Worm (Caenorhabditis elegans): Measurements from ENCODE around the gene srz-101.

srz-101 gene

DNA sequence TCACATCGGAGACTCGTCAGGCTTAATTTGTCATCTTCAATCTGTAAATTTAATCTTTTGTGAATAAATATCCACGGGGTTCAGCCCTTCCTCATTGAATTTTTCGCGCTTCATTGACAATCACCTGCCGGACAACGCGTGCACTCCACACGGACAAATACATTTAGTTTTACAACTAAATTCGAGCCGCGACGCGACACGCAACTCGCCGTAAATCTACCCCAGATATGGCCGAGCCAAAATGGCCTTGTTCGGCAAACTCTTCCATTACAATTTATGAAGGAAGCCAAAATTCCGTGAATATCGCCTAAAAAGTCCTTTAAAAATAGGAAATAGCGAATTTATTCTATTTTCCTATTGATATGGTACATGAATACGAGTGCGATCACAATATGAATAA is 50.1 kb downstream of the srz-101 start (continued):
- TF ChIP-seq nhr-80 (tag; optimal IDR thresholded peaks at IDR 0.05): no peak
- TF ChIP-seq snpc-1.3 (tag; optimal IDR thresholded peaks at IDR 0.05; ENCODE audit: insufficient read depth): no peak
- no peak for TF ChIP-seq ztf-6 (GFP tag; IDR thresholded peaks at IDR 0.05)
- TF ChIP-seq zfh-2 (GFP tag; conservative IDR thresholded peaks at IDR 0.05): no peak
- peak; percentile 27 for TF ChIP-seq unc-130 (GFP tag; optimal IDR thresholded peaks at IDR 0.05)
- no peak for TF ChIP-seq B0035.1 (tag; optimal IDR thresholded peaks at IDR 0.05)
- no peak for TF ChIP-seq lag-1 (GFP tag; IDR thresholded peaks at IDR 0.05)
- no peak for TF ChIP-seq madf-10 (tag; optimal IDR thresholded peaks at IDR 0.05)
- no peak for TF ChIP-seq F57C9.4 (tag; optimal IDR thresholded peaks at IDR 0.05)
- peak; percentile 57 for TF ChIP-seq pbrm-1 (GFP tag; IDR thresholded peaks at IDR 0.05)
- TF ChIP-seq nhr-120 (GFP tag; IDR thresholded peaks at IDR 0.05): no peak
- TF ChIP-seq mes-4 (tag; optimal IDR thresholded peaks at IDR 0.05): no peak
- TF ChIP-seq somi-1 (GFP tag; optimal IDR thresholded peaks at IDR 0.05): no peak
- peak; percentile 95 for TF ChIP-seq Y95B8A.8 (GFP tag; IDR thresholded peaks at IDR 0.05)
- no peak for TF ChIP-seq cebp-1 (GFP tag; IDR thresholded peaks at IDR 0.05)
- no peak for TF ChIP-seq cebp-1 (tag; optimal IDR thresholded peaks at IDR 0.05)
- no peak for TF ChIP-seq mxl-1 (tag; optimal IDR thresholded peaks at IDR 0.05)
- 0 out of 2 replicates have a peak, but pooled peaks have one; percentile 11 for TF ChIP-seq ztf-25 (GFP tag; IDR thresholded peaks at IDR 0.05)
- no peak for TF ChIP-seq K11D2.4 (GFP tag; IDR thresholded peaks at IDR 0.05)
- 0 out of 2 replicates have a peak, but pooled peaks have one; percentile 33 for TF ChIP-seq nfyb-1 (GFP tag; IDR thresholded peaks at IDR 0.05)
- no peak for TF ChIP-seq dpl-1 (GFP tag; optimal IDR thresholded peaks at IDR 0.05)
- peak; percentile 62; the same call in 1 of the 2 replicates for TF ChIP-seq ekl-4 (GFP tag; IDR thresholded peaks at IDR 0.05)
- TF ChIP-seq snpc-1.1 (tag; optimal IDR thresholded peaks at IDR 0.05; ENCODE audit: insufficient read depth): no peak
- no peak for TF ChIP-seq C06A6.2 (GFP tag; conservative IDR thresholded peaks at IDR 0.05)
- TF ChIP-seq attf-6 (GFP tag; IDR thresholded peaks at IDR 0.05): peak; percentile 93
- TF ChIP-seq Y53F4B.3 (GFP tag; IDR thresholded peaks at IDR 0.05): no peak
- no peak for TF ChIP-seq F55B11.4 (tag; optimal IDR thresholded peaks at IDR 0.05; ENCODE audit: borderline replicate concordance, insufficient read depth)
- no peak for TF ChIP-seq attf-3 (GFP tag; conservative IDR thresholded peaks at IDR 0.05)
- TF ChIP-seq mel-28 (tag; optimal IDR thresholded peaks at IDR 0.05; ENCODE audit: borderline replicate concordance): no peak

DNA sequence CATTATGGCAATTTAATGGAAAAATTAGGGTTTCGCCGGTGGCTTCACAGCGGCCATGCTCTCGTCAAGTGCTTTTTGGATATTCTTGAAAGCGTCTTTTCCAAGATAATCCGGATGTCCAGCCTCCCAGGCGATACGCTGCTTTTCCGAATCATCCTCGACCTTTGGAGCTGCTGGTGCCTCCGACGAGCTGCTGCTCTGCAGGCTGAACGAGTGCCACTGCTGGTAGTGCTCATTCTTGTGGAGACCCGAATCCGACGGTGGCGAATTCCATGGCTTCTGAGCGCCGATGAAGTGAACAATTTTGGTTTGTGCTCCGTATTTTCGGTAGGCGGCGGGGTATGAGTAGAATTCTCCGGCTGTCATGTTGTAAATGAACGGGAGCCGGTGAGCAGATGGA is 50.6 kb downstream of the srz-101 start:
- TF ChIP-seq egrh-3 (GFP tag; IDR thresholded peaks at IDR 0.05) (peak; percentile 63; the same call in 1 of the 2 replicates), dox-1 (GFP tag; IDR thresholded peaks at IDR 0.05) (0 out of 2 replicates have a peak, but pooled peaks have one; percentile 21), Y67H2A.10 (GFP tag; conservative IDR thresholded peaks at IDR 0.05) (no peak), zfh-2 (GFP tag; conservative IDR thresholded peaks at IDR 0.05) (peak; percentile 74)
